Worm (Caenorhabditis elegans) whole organism, mixed stage, embryonic: Measurements from ENCODE around the gene srg-31.

Experiments
- lin-13 ChIP-seq: fragments of 150-350 bp; optimal IDR thresholded peaks from 2 replicates; lab custom pipeline; 2014; ENCODE audit warnings: missing biosample characterization, missing genetic modification characterization
- lsy-2 ChIP-seq: fragments of 150-350 bp; optimal IDR thresholded peaks from 2 replicates; lab custom pipeline; 2014; ENCODE audit warnings: missing biosample characterization, missing genetic modification characterization
- mab-5 ChIP-seq: fragments of 150-350 bp; optimal IDR thresholded peaks from 2 replicates; lab custom pipeline; 2014; ENCODE audit warnings: missing biosample characterization, missing genetic modification characterization
- nhr-2 ChIP-seq: fragments of 150-350 bp; optimal IDR thresholded peaks from 2 replicates; lab custom pipeline; 2014; ENCODE audit warnings: missing biosample characterization, missing genetic modification characterization
- nhr-237 ChIP-seq: fragments of 150-350 bp; optimal IDR thresholded peaks from 2 replicates; lab custom pipeline; 2014; ENCODE audit warnings: missing biosample characterization, missing genetic modification characterization
- nhr-28 ChIP-seq: fragments of 150-350 bp; optimal IDR thresholded peaks from 2 replicates; lab custom pipeline; 2014; ENCODE audit warnings: missing biosample characterization, missing genetic modification characterization
- pha-4 ChIP-seq: fragments of 150-350 bp; optimal IDR thresholded peaks from 2 replicates; lab custom pipeline; 2018; ENCODE audit warnings: missing biosample characterization, missing genetic modification reagents, missing genetic modification characterization
- snpc-4 ChIP-seq: fragments of 150-350 bp; optimal IDR thresholded peaks from 2 replicates; lab custom pipeline; 2014; ENCODE audit warnings: missing biosample characterization, missing genetic modification characterization

- TF ChIP-seq nhr-28 (no peak), mab-5 (tag; lab: Kevin White, UChicago) (no peak), nhr-237 (no peak), pha-4 (tag; lab: Kevin White, UChicago) (no peak), lin-13 (tag; lab: Kevin White, UChicago) (no peak), lsy-2 (tag; lab: Kevin White, UChicago) (no peak), snpc-4 (tag; lab: Kevin White, UChicago) (no peak), nhr-2 (tag; lab: Kevin White, UChicago) (no peak)
These were observed 2.4 kb downstream of the srg-31 start, which contains the start of gene T07H8.11 for ce11 chrV:6951306-6951705.
